Worm (Caenorhabditis elegans): ENCODE results near the gene sym-2.

ce11 chrII:9157125-9157524, 31.2 kb downstream of the sym-2 start:
- TF ChIP-seq B0310.2 (tag; optimal IDR thresholded peaks at IDR 0.05) (no peak), tbx-37 (GFP tag; conservative IDR thresholded peaks at IDR 0.05) (no peak)

All from whole organism, early embryonic.